Fruit fly (Drosophila melanogaster): ENCODE measurements around the gene CG11109.

CG11109 gene

DNA sequence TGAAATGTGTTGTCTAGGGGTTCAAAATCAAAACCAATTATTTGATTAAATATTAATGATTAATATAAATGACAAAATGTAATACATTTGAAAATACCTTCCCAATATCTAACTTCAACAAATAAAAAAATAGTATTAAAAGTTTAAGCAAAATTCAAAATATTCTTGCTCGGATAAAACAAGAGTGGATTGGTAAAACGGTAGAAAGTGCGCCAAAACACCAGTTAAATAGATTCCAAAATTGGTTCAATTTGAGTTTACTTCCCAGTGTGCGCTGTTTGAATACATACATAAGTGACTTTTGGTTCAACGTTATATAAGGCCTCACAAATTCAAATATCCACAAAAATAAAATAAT is 7.0 kb upstream of the CG11109 start (continued):
- TF ChIP-seq TFAM (GFP tag; optimal IDR thresholded peaks at IDR 0.05): no peak
- TF ChIP-seq vnd (GFP tag; IDR thresholded peaks at IDR 0.05; ENCODE audit: partially characterized antibody): no peak
- TF ChIP-seq grn (GFP tag; optimal IDR thresholded peaks at IDR 0.05): no peak
- TF ChIP-seq sens (GFP tag): peak; percentile 56
- no peak for TF ChIP-seq CG16813 (GFP tag; IDR thresholded peaks at IDR 0.05; ENCODE audit: partially characterized antibody)
- no peak for TF ChIP-seq CG17802 (tag; optimal IDR thresholded peaks at IDR 0.05)
- TF ChIP-seq CG34224 (GFP tag; IDR thresholded peaks at IDR 0.05; ENCODE audit: partially characterized antibody): no peak
- no peak for TF ChIP-seq onecut (GFP tag; IDR thresholded peaks at IDR 0.05)
- TF ChIP-seq pum (GFP tag; optimal IDR thresholded peaks at IDR 0.05): no peak
- TF ChIP-seq sisA (GFP tag; IDR thresholded peaks at IDR 0.05): peak; percentile 49; the same call in 1 of the 2 replicates
- TF ChIP-seq CG7963 (GFP tag; IDR thresholded peaks at IDR 0.05; ENCODE audit: partially characterized antibody): no peak
- TF ChIP-seq lbe (GFP tag; optimal IDR thresholded peaks at IDR 0.05): peak; percentile 79
- no peak; the same call in none of the 2 replicates for TF ChIP-seq Bgb (GFP tag; IDR thresholded peaks at IDR 0.05; ENCODE audit: partially characterized antibody)
- TF ChIP-seq az2 (GFP tag; optimal IDR thresholded peaks at IDR 0.05): peak; percentile 49
- TF ChIP-seq CG15269 (tag; optimal IDR thresholded peaks at IDR 0.05): peak; percentile 88
- no peak for TF ChIP-seq CG11696 (GFP tag; IDR thresholded peaks at IDR 0.05)
- TF ChIP-seq HmgD (GFP tag; optimal IDR thresholded peaks at IDR 0.05): no peak
- TF ChIP-seq disco-r (GFP tag; optimal IDR thresholded peaks at IDR 0.05): no peak
- TF ChIP-seq wek (GFP tag; optimal IDR thresholded peaks at IDR 0.05): no peak
- TF ChIP-seq CG15601 (tag; optimal IDR thresholded peaks at IDR 0.05): no peak
- peak; percentile 57 for TF ChIP-seq Nf-YB (GFP tag; optimal IDR thresholded peaks at IDR 0.05)
- peak; percentile 38 for TF ChIP-seq CG13775 (GFP tag; optimal IDR thresholded peaks at IDR 0.05)
- TF ChIP-seq Antp (GFP tag; optimal IDR thresholded peaks at IDR 0.05): no peak
- TF ChIP-seq sug (tag; optimal IDR thresholded peaks at IDR 0.05): peak; percentile 34
- no peak for TF ChIP-seq pros (GFP tag; optimal IDR thresholded peaks at IDR 0.05)
- TF ChIP-seq CG11247 (GFP tag; IDR thresholded peaks at IDR 0.05): no peak
- TF ChIP-seq CG10147 (GFP tag; optimal IDR thresholded peaks at IDR 0.05): peak; percentile 62
- peak; percentile 23 for TF ChIP-seq CG15696 (tag; optimal IDR thresholded peaks at IDR 0.05)
- TF ChIP-seq HLH3B (GFP tag; IDR thresholded peaks at IDR 0.05): peak; percentile 71
- TF ChIP-seq CG14710 (tag; optimal IDR thresholded peaks at IDR 0.05): peak; percentile 17
- no peak for TF ChIP-seq pzg (GFP tag; optimal IDR thresholded peaks at IDR 0.05)
- peak; percentile 54 for TF ChIP-seq corto (GFP tag; optimal IDR thresholded peaks at IDR 0.05)
- peak; percentile 67 for TF ChIP-seq CG10209 (GFP tag; optimal IDR thresholded peaks at IDR 0.05)
- TF ChIP-seq E2f1 (GFP tag; IDR thresholded peaks at IDR 0.05): peak; percentile 71
- TF ChIP-seq CG6654 (GFP tag; optimal IDR thresholded peaks at IDR 0.05): no peak
- no peak for TF ChIP-seq HLHmδ (GFP tag; optimal IDR thresholded peaks at IDR 0.05)
- TF ChIP-seq CG17829 (tag; optimal IDR thresholded peaks at IDR 0.05): peak; percentile 79
- TF ChIP-seq CG13894 (tag; optimal IDR thresholded peaks at IDR 0.05): peak; percentile 37
- no peak for TF ChIP-seq CG10959 (GFP tag; IDR thresholded peaks at IDR 0.05)
- TF ChIP-seq psq (GFP tag; optimal IDR thresholded peaks at IDR 0.05): peak; percentile 11
- TF ChIP-seq exex (tag; optimal IDR thresholded peaks at IDR 0.05): no peak
- TF ChIP-seq H2.0 (GFP tag; IDR thresholded peaks at IDR 0.05): peak; percentile 45
- TF ChIP-seq CG18599 (GFP tag; optimal IDR thresholded peaks at IDR 0.05): peak; percentile 64
- no peak for TF ChIP-seq bowl (GFP tag; IDR thresholded peaks at IDR 0.05)
- peak; percentile 53; the same call in 1 of the 2 replicates for TF ChIP-seq E2f2 (GFP tag; IDR thresholded peaks at IDR 0.05)
- TF ChIP-seq kni (GFP tag; optimal IDR thresholded peaks at IDR 0.05): no peak
- TF ChIP-seq CG2712 (tag; optimal IDR thresholded peaks at IDR 0.05): peak; percentile 79
- no peak for TF ChIP-seq otp (GFP tag; IDR thresholded peaks at IDR 0.05)
- peak; percentile 45 for TF ChIP-seq CG12155 (GFP tag; optimal IDR thresholded peaks at IDR 0.05)
- peak; percentile 15 for TF ChIP-seq Mad (GFP tag; optimal IDR thresholded peaks at IDR 0.05)
- TF ChIP-seq Gug (GFP tag; IDR thresholded peaks at IDR 0.05): peak; percentile 24; the same call in 1 of the 4 replicates

Measured in whole organism, embryonic.